Worm (Caenorhabditis elegans): ENCODE data around the gene F52E1.2.

The F52E1.2 gene

DNA sequence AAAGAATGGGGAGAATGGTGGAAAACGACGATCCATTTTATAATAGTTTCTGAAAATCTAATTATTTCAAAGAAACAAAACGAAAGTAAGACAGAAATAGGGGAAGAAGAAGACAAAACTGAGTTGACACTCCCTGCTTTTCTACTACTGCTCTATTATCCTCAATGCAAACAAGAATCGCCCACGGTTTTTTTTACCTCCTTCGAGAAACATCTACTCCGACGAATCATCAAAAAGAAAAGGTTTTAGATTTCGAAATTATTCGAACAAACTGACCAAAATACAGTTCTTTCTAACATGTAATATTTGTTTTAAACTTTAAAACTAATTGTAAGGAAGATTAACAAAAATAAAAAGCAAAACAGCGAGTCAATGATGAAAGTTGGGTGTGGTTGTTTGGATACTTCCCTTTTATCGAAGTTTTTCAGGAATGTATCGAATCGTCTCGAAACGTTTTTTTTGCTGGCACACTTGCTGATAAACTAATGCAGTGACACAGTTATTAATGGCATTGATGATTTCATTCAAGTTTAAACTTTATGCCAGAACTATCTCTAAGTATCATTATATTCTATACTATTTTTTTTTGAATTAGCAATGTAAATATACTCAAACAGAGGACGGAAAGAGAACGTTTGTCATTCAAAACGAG, 24.4 kb upstream of the F52E1.2 start, which contains the start of gene hsp-17:
hsp-17 (minus strand) TSS at position 51 of the 652 bp plus-strand sequence.
- TF ChIP-seq mdl-1 (tag; optimal IDR thresholded peaks at IDR 0.05): no peak
- no peak for TF ChIP-seq nhr-129 (tag; optimal IDR thresholded peaks at IDR 0.05)
- TF ChIP-seq lin-39 (tag; optimal IDR thresholded peaks at IDR 0.05): no peak
- no peak for TF ChIP-seq unc-39 (tag; optimal IDR thresholded peaks at IDR 0.05)
- no peak for TF ChIP-seq Y55F3AM.14 (GFP tag; optimal IDR thresholded peaks at IDR 0.05)
- no peak for TF ChIP-seq zag-1 (tag; optimal IDR thresholded peaks at IDR 0.05)
- peak; percentile 30 for TF ChIP-seq sma-9 (GFP tag; optimal IDR thresholded peaks at IDR 0.05)
- TF ChIP-seq sma-9 (tag; optimal IDR thresholded peaks at IDR 0.05): no peak
- TF ChIP-seq fos-1 (tag; optimal IDR thresholded peaks at IDR 0.05): peak; percentile 65
- TF ChIP-seq dmd-4 (tag; optimal IDR thresholded peaks at IDR 0.05): no peak

ce11 chrV:8387056-8387455, 23.3 kb upstream of the F52E1.2 start, which contains the start of gene gcy-7:
TSS of gene gcy-7 (plus strand) at chrV:8387356.
- TF ChIP-seq lin-13 (GFP tag; optimal IDR thresholded peaks at IDR 0.05): no peak
- TF ChIP-seq sma-3 (GFP tag; optimal IDR thresholded peaks at IDR 0.05): no peak
- TF ChIP-seq peb-1 (tag; optimal IDR thresholded peaks at IDR 0.05): no peak
- TF ChIP-seq unc-62 (GFP tag; optimal IDR thresholded peaks at IDR 0.05): no peak
- no peak for TF ChIP-seq alr-1 (tag; optimal IDR thresholded peaks at IDR 0.05)
- no peak for TF ChIP-seq nhr-6 (tag; optimal IDR thresholded peaks at IDR 0.05)
- no peak for TF ChIP-seq sma-9 (GFP tag; optimal IDR thresholded peaks at IDR 0.05)
- TF ChIP-seq sma-9 (tag; optimal IDR thresholded peaks at IDR 0.05): no peak
- no peak for TF ChIP-seq Y55F3AM.14 (GFP tag; optimal IDR thresholded peaks at IDR 0.05)
- no peak for TF ChIP-seq F13H6.1 (tag; optimal IDR thresholded peaks at IDR 0.05)
- no peak for TF ChIP-seq elt-3 (tag; optimal IDR thresholded peaks at IDR 0.05)

DNA sequence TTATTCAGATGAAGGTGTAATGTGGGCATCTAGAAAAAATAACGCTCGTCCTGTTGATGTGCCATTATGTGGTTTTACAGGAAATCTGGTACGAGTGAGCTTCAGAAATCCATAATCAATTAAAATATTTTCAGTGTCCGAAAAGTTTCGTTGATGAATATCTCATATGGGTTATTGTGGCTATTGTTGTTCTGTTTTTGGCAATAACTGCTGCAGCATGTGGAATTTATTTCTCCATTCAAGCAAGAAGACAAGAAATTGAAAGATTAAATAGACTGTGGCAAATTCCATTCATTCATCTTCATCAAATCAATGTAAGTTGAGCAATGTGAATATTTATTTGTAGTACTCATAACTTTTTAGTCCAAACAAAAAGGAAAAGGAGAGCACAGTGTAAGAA, 21.1 kb upstream of the F52E1.2 start:
- TF ChIP-seq unc-39 (tag; optimal IDR thresholded peaks at IDR 0.05) (no peak), peb-1 (tag; optimal IDR thresholded peaks at IDR 0.05) (no peak), blmp-1 (tag; optimal IDR thresholded peaks at IDR 0.05; ENCODE audit: insufficient read depth) (no peak), zag-1 (tag; optimal IDR thresholded peaks at IDR 0.05) (no peak), elt-1 (tag; optimal IDR thresholded peaks at IDR 0.05) (no peak), lin-39 (tag; optimal IDR thresholded peaks at IDR 0.05) (no peak), snpc-4 (tag; optimal IDR thresholded peaks at IDR 0.05) (no peak), ceh-82 (tag; optimal IDR thresholded peaks at IDR 0.05) (no peak), elt-3 (tag; optimal IDR thresholded peaks at IDR 0.05) (no peak), nhr-237 (tag; optimal IDR thresholded peaks at IDR 0.05) (no peak), lin-11 (tag; optimal IDR thresholded peaks at IDR 0.05) (no peak), ama-1 (optimal IDR thresholded peaks at IDR 0.05) (no peak), sma-9 (GFP tag; optimal IDR thresholded peaks at IDR 0.05) (no peak), sma-9 (tag; optimal IDR thresholded peaks at IDR 0.05) (no peak), nhr-10 (tag; optimal IDR thresholded peaks at IDR 0.05) (no peak), nhr-25 (tag; optimal IDR thresholded peaks at IDR 0.05) (no peak)

DNA sequence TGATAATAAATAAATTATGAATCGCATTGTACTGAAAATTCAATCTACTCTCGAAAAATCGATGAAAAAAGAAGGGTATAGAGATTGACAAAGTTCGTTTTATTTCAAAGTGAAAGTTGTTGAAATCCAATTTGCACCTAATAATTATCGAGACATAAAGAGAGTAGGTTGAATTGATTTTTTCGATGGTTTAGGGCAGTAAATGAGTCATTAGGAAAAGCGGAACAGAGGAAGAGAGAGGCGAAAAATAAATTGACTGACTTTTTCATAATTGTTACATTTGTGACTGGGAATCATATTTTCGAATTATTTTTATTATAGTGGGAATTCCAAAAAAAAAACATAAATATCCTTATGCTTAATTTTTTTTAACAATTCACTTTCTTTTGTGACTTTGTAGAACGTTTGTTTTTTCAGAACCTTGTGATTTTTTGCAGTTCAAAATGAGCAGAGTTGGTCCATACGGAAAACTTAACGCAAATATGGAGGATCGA, 16.0 kb upstream of the F52E1.2 start, which contains the start of the genes pho-6 and F52E1.3:
pho-6 (minus strand) TSS at position 101 of the 494 bp plus-strand sequence.
F52E1.3 (plus strand) TSS at position 444 of the 494 bp plus-strand sequence.
- TF ChIP-seq lin-13 (GFP tag; optimal IDR thresholded peaks at IDR 0.05): no peak
- TF ChIP-seq sma-3 (GFP tag; optimal IDR thresholded peaks at IDR 0.05): no peak
- TF ChIP-seq unc-39 (tag; optimal IDR thresholded peaks at IDR 0.05): no peak
- no peak for TF ChIP-seq unc-62 (GFP tag; optimal IDR thresholded peaks at IDR 0.05)
- TF ChIP-seq R02D3.7 (tag; optimal IDR thresholded peaks at IDR 0.05): no peak
- TF ChIP-seq F13H6.1 (tag; optimal IDR thresholded peaks at IDR 0.05): no peak
- TF ChIP-seq nhr-129 (tag; optimal IDR thresholded peaks at IDR 0.05): no peak
- TF ChIP-seq alr-1 (tag; optimal IDR thresholded peaks at IDR 0.05): no peak
- TF ChIP-seq lsy-2 (tag; optimal IDR thresholded peaks at IDR 0.05): no peak
- TF ChIP-seq ztf-11 (tag; optimal IDR thresholded peaks at IDR 0.05): no peak
- no peak for TF ChIP-seq skn-1 (tag; optimal IDR thresholded peaks at IDR 0.05)
- no peak for TF ChIP-seq lin-11 (tag; optimal IDR thresholded peaks at IDR 0.05)
- TF ChIP-seq nhr-10 (tag; optimal IDR thresholded peaks at IDR 0.05): no peak

ce11 chrV:8400808-8401207, 9.6 kb upstream of the F52E1.2 start:
- no peak for TF ChIP-seq Y55F3AM.14 (GFP tag; optimal IDR thresholded peaks at IDR 0.05)
- TF ChIP-seq ceh-82 (tag; optimal IDR thresholded peaks at IDR 0.05): no peak
- no peak for TF ChIP-seq unc-62 (GFP tag; optimal IDR thresholded peaks at IDR 0.05)
- TF ChIP-seq ZK546.5 (tag; optimal IDR thresholded peaks at IDR 0.05): no peak
- no peak for TF ChIP-seq fos-1 (tag; optimal IDR thresholded peaks at IDR 0.05)
- TF ChIP-seq ama-1 (optimal IDR thresholded peaks at IDR 0.05): no peak
- TF ChIP-seq ztf-11 (tag; optimal IDR thresholded peaks at IDR 0.05): no peak
- TF ChIP-seq nhr-21 (tag; optimal IDR thresholded peaks at IDR 0.05): no peak
- no peak for TF ChIP-seq R02D3.7 (tag; optimal IDR thresholded peaks at IDR 0.05)
- TF ChIP-seq nhr-10 (tag; optimal IDR thresholded peaks at IDR 0.05): no peak
- TF ChIP-seq snpc-4 (tag; optimal IDR thresholded peaks at IDR 0.05): no peak
- TF ChIP-seq gmeb-1 (tag; optimal IDR thresholded peaks at IDR 0.05): no peak
- TF ChIP-seq ztf-1 (GFP tag; conservative IDR thresholded peaks at IDR 0.05): no peak
- no peak for TF ChIP-seq F13H6.1 (tag; optimal IDR thresholded peaks at IDR 0.05)
- TF ChIP-seq nhr-25 (tag; optimal IDR thresholded peaks at IDR 0.05): no peak
- TF ChIP-seq dmd-4 (tag; optimal IDR thresholded peaks at IDR 0.05): no peak
- no peak for TF ChIP-seq C34F6.9 (tag; optimal IDR thresholded peaks at IDR 0.05)
- no peak for TF ChIP-seq unc-39 (tag; optimal IDR thresholded peaks at IDR 0.05)
